Worm (Caenorhabditis elegans) whole organism, L3 larva: Measurements from ENCODE around the gene B0334.5.

Experiments
- R02D3.7 ChIP-seq: fragments of 150-350 bp; optimal IDR thresholded peaks from 2 replicates; lab custom pipeline; 2014; ENCODE audit warnings: missing biosample characterization, missing genetic modification characterization
- elt-3 ChIP-seq, 3 experiments: fragments of 150-350 bp in 1 of 3; sonication (generic microtip) in 2 of 3; optimal IDR thresholded peaks; 2 replicates in 2 of 3; 4 replicates in 1 of 3; lab custom pipeline; 2014 to 2017; ENCODE audit warnings: missing biosample characterization in 3 of 3, missing genetic modification characterization in 3 of 3
- lin-39 ChIP-seq: fragments of 150-350 bp; optimal IDR thresholded peaks from 2 replicates; lab custom pipeline; 2018; ENCODE audit warnings: missing biosample characterization, missing genetic modification reagents, missing genetic modification characterization
- nhr-237 ChIP-seq: fragments of 150-350 bp; optimal IDR thresholded peaks from 2 replicates; lab custom pipeline; 2014; ENCODE audit warnings: missing biosample characterization, missing genetic modification characterization
- nhr-76 ChIP-seq: fragments of 150-350 bp; sonication (generic microtip); optimal IDR thresholded peaks from 5 replicates; lab custom pipeline; 2014; ENCODE audit warnings: missing biosample characterization, missing genetic modification characterization
- pqm-1 ChIP-seq: fragments of 150-350 bp; optimal IDR thresholded peaks from 2 replicates; lab custom pipeline; 2017; ENCODE audit warnings: missing biosample characterization, missing genetic modification characterization, inconsistent platforms
- skn-1 ChIP-seq: fragments of 150-350 bp; optimal IDR thresholded peaks from 2 replicates; lab custom pipeline; 2014; ENCODE audit warnings: missing biosample characterization, missing genetic modification characterization
- snpc-4 ChIP-seq: fragments of 150-350 bp; optimal IDR thresholded peaks from 2 replicates; lab custom pipeline; 2014; ENCODE audit warnings: missing biosample characterization, missing genetic modification characterization
- unc-39 ChIP-seq: sonication (generic microtip); optimal IDR thresholded peaks from 4 replicates; lab custom pipeline; 2017; ENCODE audit warnings: missing biosample characterization, missing genetic modification characterization
- ztf-11 ChIP-seq: fragments of 150-350 bp; optimal IDR thresholded peaks from 2 replicates; lab custom pipeline; 2014; ENCODE audit warnings: missing biosample characterization, missing genetic modification characterization

- TF ChIP-seq R02D3.7 (tag; lab: Kevin White, UChicago) (no peak), elt-3 (tag; optimal IDR thresholded peaks at IDR 0.05; lab: Kevin White, UChicago) (no peak), pqm-1 (tag; lab: Kevin White, UChicago) (peak; percentile 33), nhr-76 (no peak), unc-39 (tag; lab: Kevin White, UChicago) (no peak), ztf-11 (tag; lab: Kevin White, UChicago) (no peak), skn-1 (tag; lab: Kevin White, UChicago) (no peak), snpc-4 (tag; lab: Kevin White, UChicago) (no peak), lin-39 (no peak), nhr-237 (tag; lab: Kevin White, UChicago) (no peak)
These were observed 37.6 kb upstream of the B0334.5 start for ce11 chrII:11459883-11460282.
